Worm (Caenorhabditis elegans) whole organism, L2 larva: Measurements from ENCODE around the gene cyp-35A3.

Source experiments
- R02D3.7 ChIP-seq: fragments of 150-350 bp; optimal IDR thresholded peaks from 2 replicates; lab custom pipeline; 2014; ENCODE audit warnings: missing biosample characterization, missing genetic modification characterization
- ZK546.5 ChIP-seq: sonication (generic microtip); optimal IDR thresholded peaks from 2 replicates; lab custom pipeline; 2017; ENCODE audit warnings: missing biosample characterization, missing genetic modification characterization
- aly-2 ChIP-seq: fragments of 150-350 bp; optimal IDR thresholded peaks from 2 replicates; lab custom pipeline; 2014; ENCODE audit warnings: missing biosample characterization, missing genetic modification characterization
- ama-1 ChIP-seq: fragments of 150-350 bp; optimal IDR thresholded peaks from 2 replicates; lab custom pipeline; 2018; ENCODE audit warnings: inconsistent platforms
- ceh-16 ChIP-seq: fragments of 150-350 bp; optimal IDR thresholded peaks from 2 replicates; lab custom pipeline; 2014; ENCODE audit warnings: missing biosample characterization, missing genetic modification characterization
- dmd-4 ChIP-seq: sonication (generic microtip); optimal IDR thresholded peaks from 2 replicates; lab custom pipeline; 2017; ENCODE audit warnings: missing biosample characterization, missing genetic modification characterization
- lin-13 ChIP-seq: fragments of 150-350 bp; optimal IDR thresholded peaks from 2 replicates; lab custom pipeline; 2014; ENCODE audit warnings: missing biosample characterization, missing genetic modification reagents, missing genetic modification characterization
- nhr-11 ChIP-seq: fragments of 150-350 bp; optimal IDR thresholded peaks from 2 replicates; lab custom pipeline; 2014; ENCODE audit warnings: missing biosample characterization, missing genetic modification characterization
- nhr-12 ChIP-seq: fragments of 150-350 bp; optimal IDR thresholded peaks from 2 replicates; lab custom pipeline; 2014; ENCODE audit warnings: missing biosample characterization, missing genetic modification characterization
- nhr-23 ChIP-seq: fragments of 150-350 bp; optimal IDR thresholded peaks from 2 replicates; lab custom pipeline; 2014; ENCODE audit warnings: missing biosample characterization, missing genetic modification reagents, missing genetic modification characterization
- nhr-77 ChIP-seq: fragments of 150-350 bp; optimal IDR thresholded peaks from 2 replicates; lab custom pipeline; 2014; ENCODE audit warnings: missing biosample characterization, missing genetic modification characterization
- skn-1 ChIP-seq: sonication (generic microtip); optimal IDR thresholded peaks from 2 replicates; lab custom pipeline; 2017; ENCODE audit warnings: missing biosample characterization, missing genetic modification characterization
- snpc-4 ChIP-seq: fragments of 150-350 bp; optimal IDR thresholded peaks from 2 replicates; lab custom pipeline; 2014; ENCODE audit warnings: missing biosample characterization, missing genetic modification characterization

DNA sequence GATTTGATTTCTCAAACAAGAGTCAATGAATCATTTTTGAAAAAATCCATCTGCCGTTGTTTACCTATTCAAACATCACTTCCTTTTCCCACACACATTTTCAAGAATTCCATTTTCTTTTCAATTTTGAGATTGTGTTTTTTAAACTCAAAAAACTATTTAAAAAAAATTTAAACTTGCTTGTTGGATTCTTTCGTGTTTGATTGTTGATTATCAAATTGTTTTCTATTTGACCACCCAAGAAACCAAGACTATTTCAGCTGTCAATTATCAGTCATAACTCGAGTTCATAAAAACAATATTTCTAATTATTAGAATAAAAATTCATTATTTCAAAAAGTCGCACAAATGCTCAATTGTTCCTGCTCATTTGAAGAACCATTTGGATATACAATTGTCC, 17.2 kb upstream of the cyp-35A3 start, which contains the start of gene srh-8:
- TF ChIP-seq R02D3.7 (tag; lab: Kevin White, UChicago): no peak
- TF ChIP-seq nhr-23 (tag; lab: Kevin White, UChicago): no peak
- no peak for TF ChIP-seq nhr-77 (tag; lab: Kevin White, UChicago)
- no peak for TF ChIP-seq ama-1 (lab: Kevin White, UChicago)
- no peak for TF ChIP-seq lin-13 (GFP tag; lab: Kevin White, UChicago)
- TF ChIP-seq ZK546.5 (tag; lab: Kevin White, UChicago): no peak
- TF ChIP-seq skn-1: no peak
- TF ChIP-seq aly-2 (tag; lab: Kevin White, UChicago): no peak
- TF ChIP-seq nhr-12 (tag; lab: Kevin White, UChicago): no peak
- TF ChIP-seq dmd-4 (tag; lab: Kevin White, UChicago): no peak
- TF ChIP-seq nhr-11 (tag; lab: Kevin White, UChicago): no peak
- TF ChIP-seq snpc-4 (tag; lab: Kevin White, UChicago): no peak
- TF ChIP-seq ceh-16 (tag; lab: Kevin White, UChicago): no peak
